Fruit fly (Drosophila melanogaster) whole organism, embryonic: ENCODE measurements around the gene CG1847.
A peak's percentile ranks its signal among the peaks of the same experiment; 100 is the strongest.

Experiments used
- Bteb2 ChIP-seq: fragments of 200-800 bp; sonication (Bioruptor generic); optimal IDR thresholded peaks from 2 replicates; lab custom pipeline; 2016; ENCODE audit warnings: missing biosample characterization, missing genetic modification characterization
- CG11085 ChIP-seq: fragments of 200-800 bp; sonication (Bioruptor generic); IDR thresholded peaks from 2 replicates; pipeline ENCODE4 v1.3.6; 2022; ENCODE audit warnings: missing biosample characterization, missing genetic modification characterization
- CG1233 ChIP-seq: fragments of 200-800 bp; sonication (Bioruptor generic); optimal IDR thresholded peaks from 4 replicates; lab custom pipeline; 2018; ENCODE audit warnings: missing biosample characterization, mild to moderate bottlenecking, missing genetic modification characterization
- CG14050 ChIP-seq: fragments of 200-800 bp; sonication (Bioruptor generic); IDR thresholded peaks from 3 replicates; pipeline ENCODE4 v1.3.6; 2022; ENCODE audit warnings: missing biosample characterization, missing genetic modification characterization
- CG15073 ChIP-seq: fragments of 200-800 bp; sonication (Bioruptor generic); optimal IDR thresholded peaks from 2 replicates; lab custom pipeline; 2016; ENCODE audit warnings: missing biosample characterization, missing genetic modification characterization
- CG15479 ChIP-seq: fragments of 200-800 bp; sonication (Bioruptor generic); optimal IDR thresholded peaks from 3 replicates; lab custom pipeline; 2019; ENCODE audit warnings: missing biosample characterization, mild to moderate bottlenecking, missing genetic modification characterization, moderate library complexity
- CG2116 ChIP-seq: fragments of 200-800 bp; sonication (Bioruptor generic); optimal IDR thresholded peaks from 3 replicates; lab custom pipeline; 2018; ENCODE audit warnings: missing biosample characterization, mild to moderate bottlenecking, missing genetic modification characterization
- CG30020 ChIP-seq: fragments of 200-800 bp; optimal IDR thresholded peaks from 2 replicates; lab custom pipeline; 2019; ENCODE audit warnings: missing biosample characterization, mild to moderate bottlenecking, missing genetic modification characterization, moderate library complexity
- CG30431 ChIP-seq: fragments of 200-800 bp; sonication (Bioruptor generic); optimal IDR thresholded peaks from 2 replicates; lab custom pipeline; 2017; ENCODE audit warnings: missing biosample characterization, missing genetic modification characterization
- CG31388 ChIP-seq: fragments of 200-800 bp; sonication (Bioruptor generic); optimal IDR thresholded peaks from 2 replicates; lab custom pipeline; 2016; ENCODE audit warnings: missing biosample characterization, missing genetic modification characterization
- CG31441 ChIP-seq: fragments of 200-800 bp; sonication (Bioruptor generic); IDR thresholded peaks from 2 replicates; pipeline ENCODE4 v1.3.6; 2022; ENCODE audit warnings: missing biosample characterization, missing genetic modification characterization
- CG32767 ChIP-seq: fragments of 200-800 bp; sonication (Bioruptor generic); IDR thresholded peaks from 2 replicates; pipeline ENCODE4 v1.3.6; 2022; ENCODE audit warnings: missing biosample characterization, missing genetic modification characterization
- CG4424 ChIP-seq: fragments of 200-800 bp; sonication (Bioruptor generic); optimal IDR thresholded peaks from 3 replicates; lab custom pipeline; 2016; ENCODE audit warnings: missing biosample characterization, missing genetic modification characterization
- CG5245 ChIP-seq: fragments of 200-800 bp; sonication (Bioruptor generic); optimal IDR thresholded peaks from 3 replicates; lab custom pipeline; 2016; ENCODE audit warnings: missing biosample characterization, missing genetic modification characterization
- CG6272 ChIP-seq: fragments of 200-800 bp; sonication (Bioruptor generic); IDR thresholded peaks from 2 replicates; pipeline ENCODE4 v1.3.6; 2022; ENCODE audit warnings: missing biosample characterization, missing genetic modification characterization
- CG7357 ChIP-seq: fragments of 200-800 bp; sonication (Bioruptor generic); IDR thresholded peaks from 3 replicates; pipeline ENCODE4 v1.3.6; 2022; ENCODE audit warnings: missing biosample characterization, missing genetic modification characterization
- CG8281 ChIP-seq: fragments of 200-800 bp; sonication (Bioruptor generic); optimal IDR thresholded peaks from 2 replicates; lab custom pipeline; 2018; ENCODE audit warnings: missing biosample characterization, mild to moderate bottlenecking, missing genetic modification characterization, moderate library complexity
- CG8924 ChIP-seq: fragments of 200-800 bp; optimal IDR thresholded peaks from 3 replicates; lab custom pipeline; 2019; ENCODE audit warnings: missing biosample characterization, mild to moderate bottlenecking, missing genetic modification characterization, moderate library complexity
- CG9215 ChIP-seq: fragments of 200-800 bp; sonication (Bioruptor generic); IDR thresholded peaks from 2 replicates; pipeline ENCODE4 v1.3.6; 2022; ENCODE audit warnings: missing biosample characterization, missing genetic modification characterization
- CoRest ChIP-seq: fragments of 200-800 bp; sonication (Bioruptor generic); optimal IDR thresholded peaks from 3 replicates; lab custom pipeline; 2018; ENCODE audit warnings: missing biosample characterization, mild to moderate bottlenecking, missing genetic modification characterization, moderate library complexity
- Drgx ChIP-seq: fragments of 200-800 bp; sonication (Bioruptor generic); IDR thresholded peaks from 2 replicates; pipeline ENCODE4 v1.3.6; 2022; ENCODE audit warnings: missing biosample characterization, missing genetic modification characterization
- Ets97D ChIP-seq: fragments of 200-800 bp; sonication (Bioruptor generic); optimal IDR thresholded peaks from 3 replicates; lab custom pipeline; 2016; ENCODE audit warnings: missing biosample characterization, missing genetic modification characterization
- Fer1 ChIP-seq: fragments of 200-800 bp; sonication (Bioruptor generic); optimal IDR thresholded peaks from 2 replicates; lab custom pipeline; 2017; ENCODE audit warnings: missing biosample characterization, mild to moderate bottlenecking, missing genetic modification characterization
- HLH3B ChIP-seq: fragments of 200-800 bp; sonication (Bioruptor generic); IDR thresholded peaks from 2 replicates; pipeline ENCODE4 v1.3.6; 2022; ENCODE audit warnings: missing biosample characterization, missing genetic modification characterization
- HLH54F ChIP-seq: fragments of 200-800 bp; sonication (Bioruptor generic); optimal IDR thresholded peaks from 3 replicates; lab custom pipeline; 2016; ENCODE audit warnings: missing biosample characterization, missing genetic modification characterization
- Hey ChIP-seq: fragments of 200-800 bp; sonication (Bioruptor generic); optimal IDR thresholded peaks from 3 replicates; lab custom pipeline; 2018; ENCODE audit warnings: missing biosample characterization, mild to moderate bottlenecking, missing genetic modification characterization
- MESR4 ChIP-seq: fragments of 200-800 bp; sonication (Bioruptor generic); optimal IDR thresholded peaks from 2 replicates; lab custom pipeline; 2018; ENCODE audit warnings: missing biosample characterization, mild to moderate bottlenecking, missing genetic modification characterization, moderate library complexity
- Max ChIP-seq: fragments of 200-800 bp; sonication (Bioruptor generic); optimal IDR thresholded peaks from 2 replicates; lab custom pipeline; 2016; ENCODE audit warnings: missing biosample characterization, mild to moderate bottlenecking, missing genetic modification characterization
- Myb ChIP-seq: fragments of 200-800 bp; sonication (Bioruptor generic); optimal IDR thresholded peaks from 2 replicates; lab custom pipeline; 2016; ENCODE audit warnings: missing biosample characterization, missing genetic modification characterization
- NfI ChIP-seq: fragments of 200-800 bp; sonication (Bioruptor generic); optimal IDR thresholded peaks from 3 replicates; lab custom pipeline; 2018; ENCODE audit warnings: missing biosample characterization, mild to moderate bottlenecking, missing genetic modification characterization, moderate library complexity
- Ptx1 ChIP-seq: fragments of 200-800 bp; sonication (Bioruptor generic); IDR thresholded peaks from 2 replicates; pipeline ENCODE4 v1.3.6; 2022; ENCODE audit warnings: missing biosample characterization, missing genetic modification characterization
- Sin3A ChIP-seq: fragments of >200 bp; optimal IDR thresholded peaks from 2 replicates; lab custom pipeline; 2018
- ash1 ChIP-seq: fragments of 200-800 bp; sonication (Bioruptor generic); optimal IDR thresholded peaks from 2 replicates; lab custom pipeline; 2018; ENCODE audit warnings: missing biosample characterization, mild to moderate bottlenecking, missing genetic modification characterization
- bigmax ChIP-seq: fragments of 200-800 bp; sonication (Bioruptor generic); optimal IDR thresholded peaks from 2 replicates; lab custom pipeline; 2018; ENCODE audit warnings: missing biosample characterization, mild to moderate bottlenecking, missing genetic modification characterization
- br ChIP-seq: fragments of >200 bp; optimal IDR thresholded peaks from 2 replicates; lab custom pipeline; 2017
- btn ChIP-seq: fragments of 200-800 bp; sonication (Bioruptor generic); optimal IDR thresholded peaks from 2 replicates; lab custom pipeline; 2016; ENCODE audit warnings: missing biosample characterization, missing genetic modification characterization
- cg ChIP-seq: fragments of 200-800 bp; sonication (Bioruptor generic); optimal IDR thresholded peaks from 3 replicates; lab custom pipeline; 2019; ENCODE audit warnings: missing biosample characterization, mild to moderate bottlenecking, missing genetic modification characterization, moderate library complexity
- chif ChIP-seq, 2 experiments: fragments of 200-800 bp; sonication (Bioruptor generic); optimal IDR thresholded peaks; 3 replicates each; lab custom pipeline; 2016; ENCODE audit warnings: missing biosample characterization in 2 of 2, missing genetic modification characterization in 2 of 2
- chinmo ChIP-seq: fragments of 200-800 bp; sonication (Bioruptor generic); IDR thresholded peaks from 4 replicates; pipeline ENCODE4 v1.3.6; 2022; ENCODE audit warnings: missing biosample characterization, missing genetic modification characterization; ENCODE audit not compliant: partially characterized antibody
- ewg ChIP-seq: fragments of 200-800 bp; sonication (Bioruptor generic); optimal IDR thresholded peaks from 3 replicates; lab custom pipeline; 2017; ENCODE audit warnings: mild to moderate bottlenecking, missing biosample characterization, missing genetic modification reagents, missing genetic modification characterization
- fd3F ChIP-seq: fragments of 200-800 bp; sonication (Bioruptor generic); optimal IDR thresholded peaks from 2 replicates; lab custom pipeline; 2018; ENCODE audit warnings: missing biosample characterization, mild to moderate bottlenecking, missing genetic modification characterization, moderate library complexity
- hbn ChIP-seq: fragments of 200-800 bp; sonication (Bioruptor generic); IDR thresholded peaks from 2 replicates; pipeline ENCODE4 v1.3.6; 2022; ENCODE audit warnings: missing biosample characterization, missing genetic modification characterization; ENCODE audit not compliant: partially characterized antibody
- jing ChIP-seq: fragments of 200-800 bp; sonication (Bioruptor generic); optimal IDR thresholded peaks from 2 replicates; lab custom pipeline; 2018; ENCODE audit warnings: missing biosample characterization, mild to moderate bottlenecking, missing genetic modification characterization
- oc ChIP-seq: fragments of 200-800 bp; sonication (Bioruptor generic); optimal IDR thresholded peaks from 2 replicates; lab custom pipeline; 2018; ENCODE audit warnings: missing biosample characterization, mild to moderate bottlenecking, missing genetic modification characterization, moderate library complexity
- pnt ChIP-seq: fragments of 200-800 bp; sonication (Bioruptor generic); optimal IDR thresholded peaks from 3 replicates; lab custom pipeline; 2016; ENCODE audit warnings: missing biosample characterization, missing genetic modification characterization
- ro ChIP-seq: fragments of 200-800 bp; sonication (Bioruptor generic); IDR thresholded peaks from 2 replicates; pipeline ENCODE4 v1.3.6; 2022; ENCODE audit warnings: missing biosample characterization, missing genetic modification characterization
- sim ChIP-seq: fragments of 200-800 bp; sonication (Bioruptor generic); IDR thresholded peaks from 2 replicates; pipeline ENCODE4 v1.3.6; 2022; ENCODE audit warnings: missing biosample characterization, missing genetic modification characterization
- slp2 ChIP-seq: fragments of 200-800 bp; sonication (Bioruptor generic); optimal IDR thresholded peaks from 2 replicates; lab custom pipeline; 2016; ENCODE audit warnings: missing biosample characterization, missing genetic modification characterization
- ssp ChIP-seq: fragments of 200-800 bp; sonication (Bioruptor generic); IDR thresholded peaks from 2 replicates; pipeline ENCODE4 v1.3.6; 2022; ENCODE audit warnings: missing biosample characterization, missing genetic modification characterization
- stwl ChIP-seq: fragments of 200-800 bp; sonication (Bioruptor generic); optimal IDR thresholded peaks from 3 replicates; lab custom pipeline; 2018; ENCODE audit warnings: missing biosample characterization, mild to moderate bottlenecking, missing genetic modification characterization, moderate library complexity
- tgo ChIP-seq: fragments of 200-800 bp; sonication (Bioruptor generic); IDR thresholded peaks from 3 replicates; pipeline ENCODE4 v1.3.6; 2022; ENCODE audit warnings: missing biosample characterization, missing genetic modification characterization

The CG1847 gene

DNA sequence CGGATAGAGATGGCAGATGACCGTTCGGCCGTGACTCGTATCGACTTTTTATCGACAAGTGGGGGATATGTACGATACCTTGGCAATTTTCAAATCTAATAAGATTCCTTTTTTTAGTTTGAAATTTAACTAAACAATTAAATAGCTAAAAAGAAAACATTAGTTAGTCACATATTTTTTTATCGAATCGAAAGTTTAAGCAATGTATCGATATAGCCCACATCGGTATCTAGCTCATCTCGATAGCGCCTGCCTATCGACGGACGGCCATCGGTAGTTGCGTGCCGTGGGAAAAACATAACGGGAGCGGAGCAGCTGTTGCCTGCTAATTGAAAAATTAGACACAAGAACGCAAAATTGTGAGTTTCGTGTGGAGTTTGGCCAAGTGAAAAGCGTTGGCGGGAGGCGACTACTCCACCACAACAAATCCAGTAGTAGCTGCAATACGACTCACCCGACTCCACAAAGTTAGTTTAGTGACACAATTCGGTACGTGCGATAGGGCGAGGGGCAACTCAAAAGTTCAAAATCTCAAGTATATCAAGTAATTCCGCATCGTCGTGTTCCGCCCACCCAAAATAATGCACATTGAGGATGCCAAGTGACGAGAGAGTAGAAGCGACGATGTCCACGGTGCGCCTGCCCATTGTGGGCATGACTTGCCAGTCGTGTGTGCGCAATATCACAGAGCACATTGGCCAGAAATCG is 14.1 kb upstream of the CG1847 start, which contains the start of the genes CG10347 and ATP7 (continued):
- peak; percentile 14 for TF ChIP-seq Myb
- TF ChIP-seq oc (tag; lab: Kevin White, UChicago) = no peak
- TF ChIP-seq Hey (tag; lab: Kevin White, UChicago) = no peak
- TF ChIP-seq ewg = peak; percentile 15
- TF ChIP-seq ssp (GFP tag; lab: Robert Waterston, UW) = no peak
- no peak for TF ChIP-seq cg (GFP tag; lab: Kevin White, UChicago)
- peak; percentile 17 for TF ChIP-seq pnt (GFP tag; lab: Kevin White, UChicago)
- TF ChIP-seq CG14050 (GFP tag; lab: Robert Waterston, UW) = no peak
- no peak for TF ChIP-seq sim
- no peak for TF ChIP-seq CG11085 (GFP tag; lab: Robert Waterston, UW)
- TF ChIP-seq CG30020 (tag; lab: Kevin White, UChicago) = peak; percentile 42
- no peak for TF ChIP-seq NfI (GFP tag; lab: Kevin White, UChicago)
- no peak for TF ChIP-seq fd3F (GFP tag; lab: Kevin White, UChicago)
- no peak for TF ChIP-seq CG15479 (GFP tag; lab: Kevin White, UChicago)
- 0 out of 2 replicates have a peak, but pooled peaks have one; percentile 23 for TF ChIP-seq CG6272 (GFP tag; lab: Robert Waterston, UW)
- no peak for TF ChIP-seq CG31388 (GFP tag; lab: Kevin White, UChicago)
- peak; percentile 80; the same call in 2 of the 4 replicates for TF ChIP-seq chinmo (GFP tag; lab: Robert Waterston, UW)
- no peak for TF ChIP-seq btn (GFP tag; lab: Kevin White, UChicago)
- no peak for TF ChIP-seq tgo (GFP tag; lab: Robert Waterston, UW)
- peak; percentile 83 for TF ChIP-seq CG2116 (GFP tag; lab: Kevin White, UChicago)
- TF ChIP-seq CG31441 (GFP tag; lab: Robert Waterston, UW) = 0 out of 2 replicates have a peak, but pooled peaks have one; percentile 21
- TF ChIP-seq CG15073 (GFP tag; lab: Kevin White, UChicago) = no peak
- peak; percentile 55 for TF ChIP-seq HLH54F (GFP tag; lab: Kevin White, UChicago)
- TF ChIP-seq stwl (tag; lab: Kevin White, UChicago) = peak; percentile 57
- peak; percentile 84 for TF ChIP-seq hbn (GFP tag; lab: Robert Waterston, UW)
- TF ChIP-seq bigmax = no peak
- TF ChIP-seq CG8924 (tag; lab: Kevin White, UChicago) = peak; percentile 41
- peak; percentile 26 for TF ChIP-seq Max (GFP tag; lab: Kevin White, UChicago)
- TF ChIP-seq br = no peak
- TF ChIP-seq CG1233 (GFP tag; lab: Kevin White, UChicago) = no peak
- peak; percentile 16 for TF ChIP-seq CG4424 (GFP tag; lab: Kevin White, UChicago)
- TF ChIP-seq HLH3B = no peak
- peak; percentile 74 for TF ChIP-seq MESR4 (GFP tag; lab: Kevin White, UChicago)
- TF ChIP-seq Sin3A (lab: Kevin White, UChicago) = peak; percentile 72
- no peak for TF ChIP-seq CG32767 (GFP tag; lab: Robert Waterston, UW)
- peak; percentile 13 for TF ChIP-seq Bteb2 (GFP tag; lab: Kevin White, UChicago)
- peak; percentile 53 for TF ChIP-seq Fer1
- no peak for TF ChIP-seq ash1 (GFP tag; lab: Kevin White, UChicago)
- no peak for TF ChIP-seq CG9215
- TF ChIP-seq ro (GFP tag; lab: Robert Waterston, UW) = no peak
- no peak for TF ChIP-seq CG8281 (tag; lab: Kevin White, UChicago)
- no peak for TF ChIP-seq chif (GFP tag; optimal IDR thresholded peaks at IDR 0.05; lab: Kevin White, UChicago)
- TF ChIP-seq CG5245 (GFP tag; lab: Kevin White, UChicago) = no peak
- no peak for TF ChIP-seq CG7357 (GFP tag; lab: Robert Waterston, UW)
- no peak for TF ChIP-seq Ptx1 (GFP tag; lab: Robert Waterston, UW)
- peak; percentile 18 for TF ChIP-seq CoRest (tag; lab: Kevin White, UChicago)
- TF ChIP-seq jing (GFP tag; lab: Kevin White, UChicago) = no peak
- no peak for TF ChIP-seq CG30431
- TF ChIP-seq slp2 (GFP tag; lab: Kevin White, UChicago) = no peak
- TF ChIP-seq Drgx (GFP tag; lab: Robert Waterston, UW) = no peak
- TF ChIP-seq Ets97D = peak; percentile 53
